Fruit fly (Drosophila melanogaster) whole organism, prepupa: Measurements from ENCODE around the gene CG33340.

Source experiments
- CG10631 ChIP-seq: fragments of 200-800 bp; sonication (Bioruptor generic); optimal IDR thresholded peaks from 2 replicates; lab custom pipeline; 2016; ENCODE audit warnings: missing biosample characterization, missing genetic modification characterization
- CG10669 ChIP-seq: fragments of 200-800 bp; sonication (Bioruptor generic); optimal IDR thresholded peaks from 3 replicates; lab custom pipeline; 2018; ENCODE audit warnings: missing biosample characterization, mild to moderate bottlenecking, missing genetic modification characterization, moderate library complexity
- CG11294 ChIP-seq: fragments of 200-800 bp; sonication (Bioruptor generic); IDR thresholded peaks from 2 replicates; pipeline ENCODE4 v1.3.6; 2022; ENCODE audit warnings: missing biosample characterization, missing genetic modification characterization
- CG1621 ChIP-seq: fragments of 200-800 bp; sonication (Bioruptor generic); optimal IDR thresholded peaks from 3 replicates; lab custom pipeline; 2018; ENCODE audit warnings: missing biosample characterization, mild to moderate bottlenecking, missing genetic modification characterization
- CG3032 ChIP-seq: fragments of 200-800 bp; optimal IDR thresholded peaks from 2 replicates; lab custom pipeline; 2019; ENCODE audit warnings: missing biosample characterization, mild to moderate bottlenecking, missing genetic modification characterization, moderate library complexity
- CG31627 ChIP-seq: fragments of 200-800 bp; sonication (Bioruptor generic); optimal IDR thresholded peaks from 3 replicates; lab custom pipeline; 2016; ENCODE audit warnings: missing biosample characterization, missing genetic modification characterization
- CG32006 ChIP-seq: fragments of 200-800 bp; sonication (Bioruptor generic); optimal IDR thresholded peaks from 3 replicates; lab custom pipeline; 2017; ENCODE audit warnings: missing biosample characterization, mild to moderate bottlenecking, missing genetic modification characterization
- CG34406 ChIP-seq: fragments of 200-800 bp; sonication (Bioruptor generic); optimal IDR thresholded peaks from 3 replicates; lab custom pipeline; 2016; ENCODE audit warnings: missing biosample characterization, missing genetic modification characterization
- CG6163 ChIP-seq: fragments of 200-800 bp; sonication (Bioruptor generic); IDR thresholded peaks from 3 replicates; pipeline ENCODE4 v1.3.6; 2022; ENCODE audit warnings: missing biosample characterization, missing genetic modification characterization
- CG6792 ChIP-seq: fragments of 200-800 bp; sonication (Bioruptor generic); optimal IDR thresholded peaks from 3 replicates; lab custom pipeline; 2016; ENCODE audit warnings: missing biosample characterization, missing genetic modification characterization
- CG6854 ChIP-seq: fragments of 200-800 bp; sonication (Bioruptor generic); optimal IDR thresholded peaks from 2 replicates; lab custom pipeline; 2017; ENCODE audit warnings: missing biosample characterization, mild to moderate bottlenecking, missing genetic modification characterization
- CG7368 ChIP-seq: fragments of 200-800 bp; sonication (Bioruptor generic); optimal IDR thresholded peaks from 3 replicates; lab custom pipeline; 2016; ENCODE audit warnings: missing biosample characterization, missing genetic modification characterization
- CG8319 ChIP-seq: fragments of 200-800 bp; sonication (Bioruptor generic); optimal IDR thresholded peaks from 3 replicates; lab custom pipeline; 2016; ENCODE audit warnings: missing biosample characterization, missing genetic modification characterization
- CG8632 ChIP-seq: fragments of 200-800 bp; sonication (Bioruptor generic); optimal IDR thresholded peaks from 3 replicates; lab custom pipeline; 2016; ENCODE audit warnings: missing biosample characterization, missing genetic modification characterization
- CG9139 ChIP-seq: fragments of 200-800 bp; sonication (Bioruptor generic); optimal IDR thresholded peaks from 3 replicates; lab custom pipeline; 2017; ENCODE audit warnings: missing biosample characterization, mild to moderate bottlenecking, missing genetic modification characterization
- Eip93F ChIP-seq: fragments of 200-800 bp; sonication (Bioruptor generic); optimal IDR thresholded peaks from 2 replicates; lab custom pipeline; 2016; ENCODE audit warnings: missing biosample characterization, mild to moderate bottlenecking, missing genetic modification characterization
- Ets21C ChIP-seq: fragments of 200-800 bp; sonication (Bioruptor generic); optimal IDR thresholded peaks from 3 replicates; lab custom pipeline; 2016; ENCODE audit warnings: missing biosample characterization, missing genetic modification characterization
- Ets96B ChIP-seq: fragments of 200-800 bp; optimal IDR thresholded peaks from 2 replicates; lab custom pipeline; 2019; ENCODE audit warnings: missing biosample characterization, mild to moderate bottlenecking, missing genetic modification characterization, moderate library complexity
- Hr38 ChIP-seq: sonication (Bioruptor generic); optimal IDR thresholded peaks from 2 replicates; lab custom pipeline; 2016; ENCODE audit warnings: missing biosample characterization, missing genetic modification characterization
- Hr4 ChIP-seq: fragments of 200-800 bp; sonication (Bioruptor generic); optimal IDR thresholded peaks from 3 replicates; lab custom pipeline; 2016; ENCODE audit warnings: missing biosample characterization, missing genetic modification characterization
- Lpt ChIP-seq: fragments of 200-800 bp; sonication (Bioruptor generic); optimal IDR thresholded peaks from 3 replicates; lab custom pipeline; 2016; ENCODE audit warnings: missing biosample characterization, missing genetic modification characterization
- Met ChIP-seq: fragments of 200-800 bp; sonication (Bioruptor generic); optimal IDR thresholded peaks from 3 replicates; lab custom pipeline; 2016; ENCODE audit warnings: missing biosample characterization, missing genetic modification characterization
- Smox ChIP-seq: fragments of 200-800 bp; sonication (Bioruptor generic); optimal IDR thresholded peaks from 3 replicates; lab custom pipeline; 2016; ENCODE audit warnings: missing biosample characterization, missing genetic modification characterization
- acj6 ChIP-seq: fragments of 200-800 bp; sonication (Bioruptor generic); optimal IDR thresholded peaks from 3 replicates; lab custom pipeline; 2016; ENCODE audit warnings: missing biosample characterization, missing genetic modification characterization
- dsx ChIP-seq: fragments of 200-800 bp; optimal IDR thresholded peaks from 3 replicates; lab custom pipeline; 2019; ENCODE audit warnings: missing biosample characterization, mild to moderate bottlenecking, missing genetic modification characterization, moderate library complexity; ENCODE audit not compliant: poor library complexity, severe bottlenecking
- fd59A ChIP-seq: fragments of 200-800 bp; sonication (Bioruptor generic); optimal IDR thresholded peaks from 2 replicates; lab custom pipeline; 2017; ENCODE audit warnings: missing biosample characterization, mild to moderate bottlenecking, missing genetic modification characterization, missing genetic modification reagents
- fkh ChIP-seq: fragments of 200-800 bp; sonication (Bioruptor generic); optimal IDR thresholded peaks from 3 replicates; lab custom pipeline; 2017; ENCODE audit warnings: missing biosample characterization, mild to moderate bottlenecking, missing genetic modification characterization, moderate library complexity
- spab ChIP-seq: fragments of 200-800 bp; sonication (Bioruptor generic); optimal IDR thresholded peaks from 2 replicates; lab custom pipeline; 2017; ENCODE audit warnings: missing biosample characterization, mild to moderate bottlenecking, missing genetic modification characterization, missing genetic modification reagents
- svp ChIP-seq: fragments of 200-800 bp; sonication (Bioruptor generic); peaks from one replicate; lab custom pipeline; 2016; ENCODE audit warnings: missing biosample characterization, missing genetic modification characterization

Gene CG33340

DNA sequence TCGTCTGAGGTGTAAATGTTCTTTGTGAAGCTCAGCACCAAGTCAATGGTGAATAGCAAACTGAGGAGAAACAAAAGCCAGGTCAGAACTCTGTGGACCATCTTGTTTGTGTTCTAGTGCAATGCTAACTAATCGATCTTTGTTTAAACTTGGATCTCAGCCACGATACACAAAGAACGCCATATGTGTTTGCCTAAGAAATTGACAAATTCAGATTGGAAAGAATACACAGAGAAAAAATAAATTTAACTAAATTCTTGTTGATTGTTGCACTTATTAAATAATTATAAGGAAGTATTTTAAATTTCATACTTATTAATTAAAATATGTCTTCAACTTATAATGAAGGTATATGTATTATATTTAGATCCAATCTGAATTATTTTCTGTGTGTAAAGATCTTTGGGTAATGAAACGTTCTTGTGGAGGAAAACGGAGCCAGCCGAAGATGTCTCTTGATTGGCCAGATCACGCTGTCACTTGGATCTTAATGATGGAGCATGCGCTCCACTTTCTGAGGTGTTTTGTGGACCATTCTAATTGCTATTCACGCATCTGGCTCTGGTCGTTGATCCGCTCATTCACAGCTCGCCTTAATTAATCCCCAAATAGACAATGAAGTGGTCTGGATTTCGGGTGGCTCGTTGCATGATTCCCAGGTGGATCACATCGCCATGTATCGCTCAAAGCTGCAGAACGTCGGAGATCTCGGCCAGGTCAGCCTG is 2.1 kb downstream of the CG33340 start, which contains the start of the genes CG17784 and CG13613:
Gene CG17784, minus strand, starts transcription at position 101 of the 725 bp plus-strand sequence.
Gene CG13613, plus strand, starts transcription at position 675 of the 725 bp plus-strand sequence.
- no peak for TF ChIP-seq acj6 (GFP tag; lab: Kevin White, UChicago)

DNA sequence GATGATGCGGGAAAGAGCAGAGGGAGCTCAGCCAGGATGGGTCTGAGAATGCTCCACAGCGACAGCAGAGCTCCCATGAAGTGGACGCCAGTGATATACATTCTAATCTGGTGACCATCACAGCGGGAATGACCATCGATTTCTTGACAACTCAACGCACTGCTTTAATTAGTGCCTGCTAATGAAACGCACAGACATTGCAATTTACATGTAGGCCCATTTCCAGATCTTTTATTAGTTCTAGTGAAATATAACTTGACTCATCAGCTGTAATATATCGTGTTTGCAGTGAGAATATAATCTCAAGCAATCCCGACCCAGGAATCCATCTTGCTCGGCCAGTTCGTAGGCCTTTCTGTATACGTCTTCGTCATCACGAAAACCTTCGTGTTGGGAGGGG is 4.2 kb downstream of the CG33340 start, which contains the start of gene CG42811:
Gene CG42811, minus strand, starts transcription at position 101 of the 400 bp plus-strand sequence.
- TF ChIP-seq CG1621 (tag; lab: Kevin White, UChicago), result no peak
- no peak for TF ChIP-seq acj6 (GFP tag; lab: Kevin White, UChicago)
- no peak for TF ChIP-seq fd59A (GFP tag; lab: Kevin White, UChicago)
- TF ChIP-seq Ets96B (tag; lab: Kevin White, UChicago), result no peak
- no peak for TF ChIP-seq Hr4 (GFP tag; lab: Kevin White, UChicago)
- no peak for TF ChIP-seq Smox (GFP tag; lab: Kevin White, UChicago)
- no peak for TF ChIP-seq CG6163 (GFP tag; lab: Robert Waterston, UW)
- TF ChIP-seq Hr38, result no peak
- no peak for TF ChIP-seq CG31627 (GFP tag; lab: Kevin White, UChicago)
- TF ChIP-seq CG34406, result no peak
- TF ChIP-seq CG8632 (GFP tag; lab: Kevin White, UChicago), result no peak
- no peak for TF ChIP-seq Lpt (GFP tag; lab: Kevin White, UChicago)
- TF ChIP-seq Ets21C, result no peak
- TF ChIP-seq CG9139 (GFP tag; lab: Kevin White, UChicago), result no peak
- TF ChIP-seq Met (GFP tag; lab: Kevin White, UChicago), result no peak
- no peak for TF ChIP-seq dsx (GFP tag; lab: Kevin White, UChicago)
- TF ChIP-seq Eip93F (GFP tag; lab: Kevin White, UChicago), result no peak
- TF ChIP-seq CG11294 (GFP tag; lab: Robert Waterston, UW), result no peak
- TF ChIP-seq CG7368, result no peak

DNA sequence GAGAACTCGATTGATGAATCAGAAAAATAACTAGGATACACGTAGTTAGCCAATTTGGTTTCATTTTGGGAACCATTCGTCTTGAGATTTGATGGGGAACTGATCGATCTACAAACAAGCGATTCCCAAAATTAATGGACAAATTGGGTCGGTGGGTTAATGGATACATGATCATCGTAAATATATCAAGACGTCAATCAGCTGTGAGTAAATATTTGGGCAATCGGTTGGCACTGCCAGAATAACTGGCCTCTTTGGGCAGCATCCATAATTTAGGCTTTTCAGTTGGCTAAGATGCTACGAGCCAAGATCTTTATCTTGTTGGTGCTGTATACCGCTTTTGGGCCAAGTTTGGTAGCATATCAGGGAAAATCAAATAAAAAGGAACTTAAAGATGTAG is 5.1 kb downstream of the CG33340 start, which contains the start of the genes CG42812 and CG33341:
Gene CG42812, minus strand, starts transcription at position 101 of the 400 bp plus-strand sequence.
Gene CG33341, plus strand, starts transcription at position 295 of the 400 bp plus-strand sequence.
- TF ChIP-seq CG32006 (GFP tag; lab: Kevin White, UChicago) (no peak), Ets96B (tag; lab: Kevin White, UChicago) (no peak), svp (GFP tag; lab: Kevin White, UChicago) (peak; percentile 20)

DNA sequence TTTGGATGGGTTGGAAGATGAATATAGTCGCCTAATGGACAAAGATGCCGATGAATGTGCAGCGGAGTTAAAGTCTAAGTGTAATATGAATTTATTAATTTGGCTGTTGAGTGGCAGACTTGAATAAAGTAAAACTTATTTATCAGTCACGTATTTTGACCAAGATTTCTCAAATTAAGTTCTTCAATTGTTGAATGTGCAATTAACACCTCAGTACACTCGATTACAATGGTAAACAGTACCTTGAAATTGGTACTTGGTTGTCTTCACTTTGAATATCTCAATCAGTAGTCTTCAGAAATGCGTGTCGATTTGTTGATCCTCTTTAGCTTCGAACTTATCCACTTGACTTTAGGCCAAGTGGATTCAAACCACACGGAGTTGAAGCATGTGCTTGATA is 6.3 kb downstream of the CG33340 start, which contains the start of gene CG13614:
Gene CG13614, plus strand, starts transcription at position 301 of the 400 bp plus-strand sequence.
- no peak for TF ChIP-seq CG10669 (GFP tag; lab: Kevin White, UChicago)
- TF ChIP-seq CG8319 (GFP tag; lab: Kevin White, UChicago), result no peak
- TF ChIP-seq CG3032, result no peak
- no peak for TF ChIP-seq CG8632 (GFP tag; lab: Kevin White, UChicago)
- no peak for TF ChIP-seq spab
- no peak for TF ChIP-seq acj6 (GFP tag; lab: Kevin White, UChicago)
- no peak for TF ChIP-seq Ets96B (tag; lab: Kevin White, UChicago)

DNA sequence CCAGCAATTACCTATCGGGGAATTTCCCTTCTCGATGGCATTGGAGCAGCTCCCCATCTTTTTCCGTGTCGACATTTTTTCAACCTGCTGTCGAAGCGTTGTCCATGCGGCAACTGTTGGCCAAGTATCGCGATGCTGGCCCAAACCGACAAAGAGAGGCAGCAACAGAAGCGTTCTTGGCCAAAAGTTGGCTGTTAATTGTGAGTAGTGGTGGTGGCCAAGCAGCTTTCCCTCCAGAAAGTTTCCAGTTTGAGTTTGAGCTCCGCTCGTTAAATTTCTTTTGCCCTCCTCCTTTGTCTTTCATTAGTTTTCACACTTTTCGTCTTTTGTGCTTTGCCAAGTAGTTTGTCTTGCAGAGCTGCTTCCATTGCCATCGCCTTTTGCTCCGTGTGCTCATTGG is 9.7 kb downstream of the CG33340 start, which contains the start of gene CG17782:
Gene CG17782, minus strand, starts transcription at position 101 of the 400 bp plus-strand sequence.
- TF ChIP-seq CG10631 (GFP tag; lab: Kevin White, UChicago) (no peak), CG6854 (GFP tag; lab: Kevin White, UChicago) (no peak), Smox (GFP tag; lab: Kevin White, UChicago) (no peak), Hr4 (GFP tag; lab: Kevin White, UChicago) (no peak)

DNA sequence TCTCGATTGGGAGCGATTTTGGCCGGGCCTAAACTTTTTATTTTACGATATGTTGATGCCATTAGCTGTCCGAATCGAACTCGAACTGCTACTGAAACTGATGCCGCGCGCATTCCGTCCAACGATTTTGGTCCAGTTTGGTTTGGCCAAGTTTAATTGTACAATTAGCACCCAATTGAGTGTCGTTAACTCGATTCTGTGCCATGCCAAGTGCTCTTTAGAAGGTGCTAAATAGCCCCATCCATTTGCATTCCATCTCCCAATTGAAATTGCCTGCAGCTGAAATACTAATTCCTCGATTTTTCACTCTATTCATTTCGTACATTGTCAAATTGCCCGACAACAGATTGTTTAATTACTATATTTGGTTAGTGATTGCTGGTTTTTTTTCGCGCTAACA is 12.6 kb downstream of the CG33340 start, which contains the start of gene CG17781:
Gene CG17781, minus strand, starts transcription at position 101 of the 400 bp plus-strand sequence.
- no peak for TF ChIP-seq Hr4 (GFP tag; lab: Kevin White, UChicago)
- TF ChIP-seq Lpt (GFP tag; lab: Kevin White, UChicago), result no peak
- TF ChIP-seq CG3032, result no peak
- no peak for TF ChIP-seq Ets21C
- no peak for TF ChIP-seq CG6792 (GFP tag; lab: Kevin White, UChicago)
- TF ChIP-seq CG32006 (GFP tag; lab: Kevin White, UChicago), result no peak
- no peak for TF ChIP-seq fkh (GFP tag; lab: Kevin White, UChicago)
